Fruit fly (Drosophila melanogaster) whole organism, embryonic: Measurements from ENCODE around the gene CG32813.

Experiments
- CG10959 ChIP-seq: fragments of 200-800 bp; sonication (Bioruptor generic); IDR thresholded peaks from 2 replicates; pipeline ENCODE4 v1.3.6; 2022; ENCODE audit warnings: missing biosample characterization, missing genetic modification characterization
- CG12659 ChIP-seq: fragments of 200-800 bp; sonication (Bioruptor generic); optimal IDR thresholded peaks from 3 replicates; lab custom pipeline; 2017; ENCODE audit warnings: mild to moderate bottlenecking, missing biosample characterization, missing genetic modification reagents, missing genetic modification characterization
- CG14050 ChIP-seq: fragments of 200-800 bp; sonication (Bioruptor generic); IDR thresholded peaks from 3 replicates; pipeline ENCODE4 v1.3.6; 2022; ENCODE audit warnings: missing biosample characterization, missing genetic modification characterization
- CG15479 ChIP-seq: fragments of 200-800 bp; sonication (Bioruptor generic); optimal IDR thresholded peaks from 3 replicates; lab custom pipeline; 2019; ENCODE audit warnings: missing biosample characterization, mild to moderate bottlenecking, missing genetic modification characterization, moderate library complexity
- CG1603 ChIP-seq: fragments of 200-800 bp; sonication (Bioruptor generic); optimal IDR thresholded peaks from 2 replicates; lab custom pipeline; 2019; ENCODE audit warnings: missing biosample characterization, mild to moderate bottlenecking, missing genetic modification characterization, moderate library complexity
- CG16779 ChIP-seq: fragments of 200-800 bp; sonication (Bioruptor generic); IDR thresholded peaks from 2 replicates; pipeline ENCODE4 v1.3.6; 2022; ENCODE audit warnings: missing biosample characterization, missing genetic modification characterization
- CG1832 ChIP-seq: fragments of 200-800 bp; sonication (Bioruptor generic); optimal IDR thresholded peaks from 2 replicates; lab custom pipeline; 2017; ENCODE audit warnings: missing biosample characterization, mild to moderate bottlenecking, missing genetic modification characterization, inconsistent platforms
- CG2129 ChIP-seq: fragments of 200-800 bp; sonication (Bioruptor generic); IDR thresholded peaks from 2 replicates; pipeline ENCODE4 v1.3.6; 2022; ENCODE audit warnings: missing biosample characterization, missing genetic modification characterization; ENCODE audit not compliant: partially characterized antibody
- CG33557 ChIP-seq: fragments of 200-800 bp; sonication (Bioruptor generic); optimal IDR thresholded peaks from 2 replicates; lab custom pipeline; 2019; ENCODE audit warnings: missing biosample characterization, mild to moderate bottlenecking, missing genetic modification characterization, moderate library complexity
- CG34376 ChIP-seq: fragments of 200-800 bp; sonication (Bioruptor generic); optimal IDR thresholded peaks from 2 replicates; lab custom pipeline; 2018; ENCODE audit warnings: missing biosample characterization, mild to moderate bottlenecking, missing genetic modification characterization
- CG4730 ChIP-seq: fragments of 200-800 bp; sonication (Bioruptor generic); IDR thresholded peaks from 2 replicates; pipeline ENCODE4 v1.3.6; 2022; ENCODE audit warnings: missing biosample characterization, missing genetic modification characterization
- CG8290 ChIP-seq, 3 experiments: fragments of 200-800 bp; sonication (Bioruptor generic); optimal IDR thresholded peaks; 2 replicates each; lab custom pipeline; 2016 to 2019; ENCODE audit warnings: missing biosample characterization in 3 of 3, missing genetic modification characterization in 3 of 3, mild to moderate bottlenecking in 2 of 3, moderate library complexity in 1 of 3
- CG9437 ChIP-seq: fragments of 200-800 bp; sonication (Bioruptor generic); optimal IDR thresholded peaks from 2 replicates; lab custom pipeline; 2018; ENCODE audit warnings: missing biosample characterization, mild to moderate bottlenecking, missing genetic modification characterization
- Dll ChIP-seq: fragments of 200-800 bp; sonication (Bioruptor generic); IDR thresholded peaks from 4 replicates; pipeline ENCODE4 v1.3.6; 2022; ENCODE audit warnings: missing biosample characterization, missing genetic modification characterization; ENCODE audit not compliant: partially characterized antibody
- Dp ChIP-seq: fragments of 200-800 bp; sonication (Bioruptor generic); optimal IDR thresholded peaks from 2 replicates; lab custom pipeline; 2018; ENCODE audit warnings: missing biosample characterization, mild to moderate bottlenecking, missing genetic modification characterization, moderate library complexity
- Dref ChIP-seq: fragments of 200-800 bp; sonication (Bioruptor generic); IDR thresholded peaks from 2 replicates; pipeline ENCODE4 v1.3.6; 2022; ENCODE audit warnings: missing biosample characterization, missing genetic modification characterization
- ERR ChIP-seq: fragments of 200-800 bp; sonication (Bioruptor generic); optimal IDR thresholded peaks from 2 replicates; lab custom pipeline; 2016; ENCODE audit warnings: missing biosample characterization, missing genetic modification characterization
- Fer1 ChIP-seq: fragments of 200-800 bp; sonication (Bioruptor generic); optimal IDR thresholded peaks from 2 replicates; lab custom pipeline; 2017; ENCODE audit warnings: missing biosample characterization, mild to moderate bottlenecking, missing genetic modification characterization
- MBD-R2 ChIP-seq: fragments of 200-800 bp; sonication (Bioruptor generic); IDR thresholded peaks from 2 replicates; pipeline ENCODE4 v1.3.6; 2022; ENCODE audit warnings: missing biosample characterization, missing genetic modification characterization
- MESR4 ChIP-seq: fragments of 200-800 bp; sonication (Bioruptor generic); optimal IDR thresholded peaks from 2 replicates; lab custom pipeline; 2018; ENCODE audit warnings: missing biosample characterization, mild to moderate bottlenecking, missing genetic modification characterization, moderate library complexity
- Med ChIP-seq: fragments of 200-800 bp; sonication (Bioruptor generic); peaks from one replicate; lab custom pipeline; 2016; ENCODE audit warnings: missing biosample characterization, missing genetic modification characterization, mild to moderate bottlenecking, inconsistent platforms, moderate library complexity
- Myb ChIP-seq: fragments of 200-800 bp; sonication (Bioruptor generic); optimal IDR thresholded peaks from 2 replicates; lab custom pipeline; 2016; ENCODE audit warnings: missing biosample characterization, missing genetic modification characterization
- Opbp ChIP-seq: fragments of 200-800 bp; sonication (Bioruptor generic); IDR thresholded peaks from 3 replicates; pipeline ENCODE4 v1.3.6; 2022; ENCODE audit warnings: missing biosample characterization, missing genetic modification characterization; ENCODE audit not compliant: partially characterized antibody
- Pdp1 ChIP-seq, 2 experiments: fragments of 200-800 bp; sonication (Bioruptor generic); optimal IDR thresholded peaks; 3 replicates each; lab custom pipeline; 2016; ENCODE audit warnings: missing biosample characterization in 2 of 2, missing genetic modification characterization in 2 of 2, mild to moderate bottlenecking in 1 of 2, moderate library complexity in 1 of 2
- Scr ChIP-seq: fragments of 200-800 bp; sonication (Bioruptor generic); IDR thresholded peaks from 2 replicates; pipeline ENCODE4 v1.3.6; 2022; ENCODE audit warnings: missing biosample characterization, missing genetic modification characterization; ENCODE audit not compliant: partially characterized antibody
- Sry-δ ChIP-seq: fragments of 200-800 bp; sonication (Bioruptor generic); optimal IDR thresholded peaks from 2 replicates; lab custom pipeline; 2016; ENCODE audit warnings: missing biosample characterization, missing genetic modification characterization
- Trl ChIP-seq, 3 experiments: fragments of >200 bp in 2 of 3; fragments of 200-800 bp in 1 of 3; sonication (Bioruptor generic) in 1 of 3; optimal IDR thresholded peaks; 2 replicates in 1 of 3; 3 replicates in 2 of 3; lab custom pipeline; 2016 to 2017; ENCODE audit warnings: missing biosample characterization in 1 of 3, missing genetic modification characterization in 1 of 3
- Xbp1 ChIP-seq: fragments of 200-800 bp; sonication (Bioruptor generic); optimal IDR thresholded peaks from 3 replicates; lab custom pipeline; 2016; ENCODE audit warnings: missing biosample characterization, mild to moderate bottlenecking, missing genetic modification characterization
- YL-1 ChIP-seq: fragments of 200-800 bp; sonication (Bioruptor generic); optimal IDR thresholded peaks from 3 replicates; lab custom pipeline; 2017; ENCODE audit warnings: missing biosample characterization, mild to moderate bottlenecking, missing genetic modification characterization
- amos ChIP-seq: fragments of 200-800 bp; sonication (Bioruptor generic); IDR thresholded peaks from 2 replicates; pipeline ENCODE4 v1.3.6; 2022; ENCODE audit warnings: missing biosample characterization, missing genetic modification characterization; ENCODE audit not compliant: partially characterized antibody
- ash1 ChIP-seq: fragments of 200-800 bp; sonication (Bioruptor generic); optimal IDR thresholded peaks from 2 replicates; lab custom pipeline; 2018; ENCODE audit warnings: missing biosample characterization, mild to moderate bottlenecking, missing genetic modification characterization
- bbx ChIP-seq: fragments of 200-800 bp; sonication (Bioruptor generic); IDR thresholded peaks from 2 replicates; pipeline ENCODE4 v1.3.6; 2022; ENCODE audit warnings: missing biosample characterization, missing genetic modification characterization; ENCODE audit not compliant: partially characterized antibody
- chinmo ChIP-seq: fragments of 200-800 bp; sonication (Bioruptor generic); IDR thresholded peaks from 4 replicates; pipeline ENCODE4 v1.3.6; 2022; ENCODE audit warnings: missing biosample characterization, missing genetic modification characterization; ENCODE audit not compliant: partially characterized antibody
- crol ChIP-seq: fragments of 200-800 bp; sonication (Bioruptor generic); IDR thresholded peaks from 2 replicates; pipeline ENCODE4 v1.3.6; 2022; ENCODE audit warnings: missing biosample characterization, missing genetic modification characterization
- crp ChIP-seq, 2 experiments: fragments of 200-800 bp; sonication (Bioruptor generic); optimal IDR thresholded peaks; 2 replicates in 1 of 2; 3 replicates in 1 of 2; lab custom pipeline; 2017; ENCODE audit warnings: missing biosample characterization in 2 of 2, missing genetic modification characterization in 2 of 2, mild to moderate bottlenecking in 1 of 2, moderate library complexity in 1 of 2
- danr ChIP-seq: fragments of 200-800 bp; sonication (Bioruptor generic); IDR thresholded peaks from 2 replicates; pipeline ENCODE4 v1.3.6; 2022; ENCODE audit warnings: missing biosample characterization, missing genetic modification characterization
- esg ChIP-seq: fragments of 200-800 bp; sonication (Bioruptor generic); conservative IDR thresholded peaks from 2 replicates; pipeline ENCODE4 v1.3.6; 2022; ENCODE audit warnings: missing biosample characterization, missing genetic modification characterization
- grn ChIP-seq: fragments of 200-800 bp; sonication (Bioruptor generic); optimal IDR thresholded peaks from 3 replicates; lab custom pipeline; 2017; ENCODE audit warnings: missing biosample characterization, missing genetic modification characterization
- ham ChIP-seq: fragments of 200-800 bp; sonication (Bioruptor generic); IDR thresholded peaks from 2 replicates; pipeline ENCODE4 v1.3.6; 2022; ENCODE audit warnings: missing biosample characterization, missing genetic modification characterization
- pzg ChIP-seq: fragments of 200-800 bp; sonication (Bioruptor generic); optimal IDR thresholded peaks from 3 replicates; lab custom pipeline; 2018; ENCODE audit warnings: missing biosample characterization, mild to moderate bottlenecking, missing genetic modification characterization, moderate library complexity
- slbo ChIP-seq: fragments of 200-800 bp; sonication (Bioruptor generic); IDR thresholded peaks from 2 replicates; pipeline ENCODE4 v1.3.6; 2022; ENCODE audit warnings: missing biosample characterization, missing genetic modification characterization
- stwl ChIP-seq: fragments of 200-800 bp; sonication (Bioruptor generic); optimal IDR thresholded peaks from 3 replicates; lab custom pipeline; 2018; ENCODE audit warnings: missing biosample characterization, mild to moderate bottlenecking, missing genetic modification characterization, moderate library complexity
- trem ChIP-seq: fragments of 200-800 bp; optimal IDR thresholded peaks from 3 replicates; lab custom pipeline; 2019; ENCODE audit warnings: missing biosample characterization, mild to moderate bottlenecking, missing genetic modification characterization, moderate library complexity
- trh ChIP-seq: fragments of 200-800 bp; sonication (Bioruptor generic); optimal IDR thresholded peaks from 2 replicates; lab custom pipeline; 2016; ENCODE audit warnings: missing biosample characterization, missing genetic modification characterization
- vfl ChIP-seq: fragments of 200-800 bp; sonication (Bioruptor generic); optimal IDR thresholded peaks from 2 replicates; lab custom pipeline; 2016; ENCODE audit warnings: missing biosample characterization, missing genetic modification characterization
- vvl ChIP-seq: fragments of 200-800 bp; sonication (Bioruptor generic); IDR thresholded peaks from 2 replicates; pipeline ENCODE4 v1.3.6; 2022; ENCODE audit warnings: missing biosample characterization, missing genetic modification characterization
- zfh1 ChIP-seq: fragments of 200-800 bp; sonication (Bioruptor generic); IDR thresholded peaks from 3 replicates; pipeline ENCODE4 v1.3.6; 2022; ENCODE audit warnings: missing biosample characterization, missing genetic modification characterization

The CG32813 gene

dm6 chrX:1375265-1375958 lies 5.3 kb upstream of the CG32813 start, which contains the start of gene AMPKalpha (continued):
- peak; percentile 44 for TF ChIP-seq Fer1 (GFP tag; lab: Kevin White, UChicago)
- no peak for TF ChIP-seq ash1
- TF ChIP-seq chinmo: 0 out of 4 replicates have a peak, but pooled peaks have one; percentile 26
- TF ChIP-seq Scr (GFP tag; lab: Robert Waterston, UW): peak; percentile 27; the same call in 1 of the 2 replicates
- peak; percentile 35 for TF ChIP-seq Myb (GFP tag; lab: Kevin White, UChicago)
- TF ChIP-seq Trl (optimal IDR thresholded peaks at IDR 0.05; lab: Kevin White, UChicago): peak; percentile 37 to 53
- TF ChIP-seq Trl (GFP tag; optimal IDR thresholded peaks at IDR 0.05; lab: Kevin White, UChicago): no peak
- peak; percentile 81 for TF ChIP-seq CG1832 (GFP tag; lab: Kevin White, UChicago)
- TF ChIP-seq crol (GFP tag; lab: Robert Waterston, UW): peak; percentile 71
- no peak for TF ChIP-seq esg (GFP tag; lab: Robert Waterston, UW)
- peak; percentile 44 for TF ChIP-seq CG34376
- TF ChIP-seq trem: peak; percentile 64
- TF ChIP-seq ERR (GFP tag; lab: Kevin White, UChicago): no peak
- peak; percentile 97 for TF ChIP-seq Dp (GFP tag; lab: Kevin White, UChicago)
- no peak for TF ChIP-seq CG10959 (GFP tag; lab: Robert Waterston, UW)
- peak; percentile 31; the same call in 1 of the 2 replicates for TF ChIP-seq MBD-R2 (GFP tag; lab: Robert Waterston, UW)
- no peak for TF ChIP-seq Xbp1 (GFP tag; lab: Kevin White, UChicago)
- TF ChIP-seq MESR4 (GFP tag; lab: Kevin White, UChicago): peak; percentile 89
- TF ChIP-seq CG12659 (GFP tag; lab: Kevin White, UChicago): peak; percentile 7
- TF ChIP-seq stwl (tag; lab: Kevin White, UChicago): peak; percentile 29
- TF ChIP-seq grn (GFP tag; lab: Kevin White, UChicago): no peak
- TF ChIP-seq danr (GFP tag; lab: Robert Waterston, UW): no peak
- peak; percentile 81 for TF ChIP-seq Dref (GFP tag; lab: Robert Waterston, UW)
- no peak for TF ChIP-seq CG4730
- no peak for TF ChIP-seq ham
- TF ChIP-seq CG9437: peak; percentile 56
- peak in 1 of 2 experiments; percentile 38 for TF ChIP-seq Pdp1 (GFP tag; optimal IDR thresholded peaks at IDR 0.05; lab: Kevin White, UChicago)
- peak; percentile 19; the same call in 1 of the 2 replicates for TF ChIP-seq vvl (GFP tag; lab: Robert Waterston, UW)
- TF ChIP-seq vfl (GFP tag; lab: Kevin White, UChicago): no peak
- TF ChIP-seq Dll (GFP tag; lab: Robert Waterston, UW): peak; percentile 38; the same call in 1 of the 4 replicates
- peak; percentile 15 for TF ChIP-seq YL-1
- peak; percentile 41 to 87 for TF ChIP-seq crp (GFP tag; optimal IDR thresholded peaks at IDR 0.05; lab: Kevin White, UChicago)
- no peak for TF ChIP-seq CG14050 (GFP tag; lab: Robert Waterston, UW)
- peak; percentile 34 for TF ChIP-seq Med (GFP tag; lab: Kevin White, UChicago)
- no peak for TF ChIP-seq CG16779 (GFP tag; lab: Robert Waterston, UW)
- peak; percentile 47 for TF ChIP-seq CG1603 (tag; lab: Kevin White, UChicago)
- TF ChIP-seq CG15479 (GFP tag; lab: Kevin White, UChicago): peak; percentile 33
- peak; percentile 78 for TF ChIP-seq pzg (GFP tag; lab: Kevin White, UChicago)
- TF ChIP-seq CG8290 (GFP tag; optimal IDR thresholded peaks at IDR 0.05; lab: Kevin White, UChicago): no peak
- peak in 1 of 2 experiments; percentile 27 for TF ChIP-seq CG8290 (tag; optimal IDR thresholded peaks at IDR 0.05; lab: Kevin White, UChicago)
- peak; percentile 56; the same call in 2 of the 3 replicates for TF ChIP-seq Opbp
- TF ChIP-seq bbx (GFP tag; lab: Robert Waterston, UW): peak; percentile 62
- TF ChIP-seq trh: no peak
- TF ChIP-seq amos: peak; percentile 43; the same call in 1 of the 2 replicates
- no peak for TF ChIP-seq CG2129 (GFP tag; lab: Robert Waterston, UW)
- peak; percentile 52 for TF ChIP-seq Sry-δ (GFP tag; lab: Kevin White, UChicago)
- TF ChIP-seq slbo (GFP tag; lab: Robert Waterston, UW): no peak
- TF ChIP-seq CG33557 (GFP tag; lab: Kevin White, UChicago): no peak
- no peak for TF ChIP-seq zfh1 (GFP tag; lab: Robert Waterston, UW)
